Fruit fly (Drosophila melanogaster) whole organism, prepupa: ENCODE data around the gene GluRIIA.
A peak's percentile ranks its signal among the peaks of the same experiment; 100 is the strongest.

Source experiments
- CG10669 ChIP-seq: fragments of 200-800 bp; sonication (Bioruptor generic); optimal IDR thresholded peaks from 3 replicates; lab custom pipeline; 2018; ENCODE audit warnings: missing biosample characterization, mild to moderate bottlenecking, missing genetic modification characterization, moderate library complexity
- CG11762 ChIP-seq: fragments of 200-800 bp; sonication (Bioruptor generic); optimal IDR thresholded peaks from 3 replicates; lab custom pipeline; 2016; ENCODE audit warnings: missing biosample characterization, missing genetic modification characterization; ENCODE audit not compliant: insufficient read depth
- CG15336 ChIP-seq: fragments of 200-800 bp; sonication (Bioruptor generic); IDR thresholded peaks from 2 replicates; pipeline ENCODE4 v1.3.6; 2022; ENCODE audit warnings: missing biosample characterization, missing genetic modification characterization
- CG1621 ChIP-seq: fragments of 200-800 bp; sonication (Bioruptor generic); optimal IDR thresholded peaks from 3 replicates; lab custom pipeline; 2018; ENCODE audit warnings: missing biosample characterization, mild to moderate bottlenecking, missing genetic modification characterization
- CG16779 ChIP-seq: fragments of 200-800 bp; sonication (Bioruptor generic); optimal IDR thresholded peaks from 3 replicates; lab custom pipeline; 2017; ENCODE audit warnings: missing biosample characterization, mild to moderate bottlenecking, missing genetic modification characterization
- CG3032 ChIP-seq: fragments of 200-800 bp; optimal IDR thresholded peaks from 2 replicates; lab custom pipeline; 2019; ENCODE audit warnings: missing biosample characterization, mild to moderate bottlenecking, missing genetic modification characterization, moderate library complexity
- CG31627 ChIP-seq: fragments of 200-800 bp; sonication (Bioruptor generic); optimal IDR thresholded peaks from 3 replicates; lab custom pipeline; 2016; ENCODE audit warnings: missing biosample characterization, missing genetic modification characterization
- CG32006 ChIP-seq: fragments of 200-800 bp; sonication (Bioruptor generic); optimal IDR thresholded peaks from 3 replicates; lab custom pipeline; 2017; ENCODE audit warnings: missing biosample characterization, mild to moderate bottlenecking, missing genetic modification characterization
- CG34406 ChIP-seq: fragments of 200-800 bp; sonication (Bioruptor generic); optimal IDR thresholded peaks from 3 replicates; lab custom pipeline; 2016; ENCODE audit warnings: missing biosample characterization, missing genetic modification characterization
- CG3919 ChIP-seq: fragments of 200-800 bp; sonication (Bioruptor generic); optimal IDR thresholded peaks from 3 replicates; lab custom pipeline; 2016; ENCODE audit warnings: missing biosample characterization, missing genetic modification characterization
- CG4318 ChIP-seq: fragments of 200-800 bp; sonication (Bioruptor generic); optimal IDR thresholded peaks from 3 replicates; lab custom pipeline; 2017; ENCODE audit warnings: missing biosample characterization, mild to moderate bottlenecking, missing genetic modification characterization
- CG6163 ChIP-seq: fragments of 200-800 bp; sonication (Bioruptor generic); IDR thresholded peaks from 3 replicates; pipeline ENCODE4 v1.3.6; 2022; ENCODE audit warnings: missing biosample characterization, missing genetic modification characterization
- CG6792 ChIP-seq: fragments of 200-800 bp; sonication (Bioruptor generic); optimal IDR thresholded peaks from 3 replicates; lab custom pipeline; 2016; ENCODE audit warnings: missing biosample characterization, missing genetic modification characterization
- CG6808 ChIP-seq: fragments of 200-800 bp; sonication (Bioruptor generic); optimal IDR thresholded peaks from 3 replicates; lab custom pipeline; 2017; ENCODE audit warnings: missing biosample characterization, missing genetic modification characterization, mild to moderate bottlenecking, moderate library complexity, missing genetic modification reagents
- CG7368 ChIP-seq: fragments of 200-800 bp; sonication (Bioruptor generic); optimal IDR thresholded peaks from 3 replicates; lab custom pipeline; 2016; ENCODE audit warnings: missing biosample characterization, missing genetic modification characterization
- CG8119 ChIP-seq: fragments of 200-800 bp; sonication (Bioruptor generic); IDR thresholded peaks from 3 replicates; pipeline ENCODE4 v1.3.6; 2022; ENCODE audit warnings: missing biosample characterization, missing genetic modification characterization
- CG8319 ChIP-seq: fragments of 200-800 bp; sonication (Bioruptor generic); optimal IDR thresholded peaks from 3 replicates; lab custom pipeline; 2016; ENCODE audit warnings: missing biosample characterization, missing genetic modification characterization
- CG9139 ChIP-seq: fragments of 200-800 bp; sonication (Bioruptor generic); optimal IDR thresholded peaks from 3 replicates; lab custom pipeline; 2017; ENCODE audit warnings: missing biosample characterization, mild to moderate bottlenecking, missing genetic modification characterization
- Eip75B ChIP-seq: fragments of 200-800 bp; sonication (Bioruptor generic); optimal IDR thresholded peaks from 3 replicates; lab custom pipeline; 2016; ENCODE audit warnings: missing biosample characterization, missing genetic modification characterization
- Eip78C ChIP-seq: fragments of 200-800 bp; sonication (Bioruptor generic); peaks from one replicate; lab custom pipeline; 2016; ENCODE audit warnings: missing biosample characterization, missing genetic modification characterization
- Eip93F ChIP-seq: fragments of 200-800 bp; sonication (Bioruptor generic); optimal IDR thresholded peaks from 2 replicates; lab custom pipeline; 2016; ENCODE audit warnings: missing biosample characterization, mild to moderate bottlenecking, missing genetic modification characterization
- Ets21C ChIP-seq: fragments of 200-800 bp; sonication (Bioruptor generic); optimal IDR thresholded peaks from 3 replicates; lab custom pipeline; 2016; ENCODE audit warnings: missing biosample characterization, missing genetic modification characterization
- Ets96B ChIP-seq: fragments of 200-800 bp; optimal IDR thresholded peaks from 2 replicates; lab custom pipeline; 2019; ENCODE audit warnings: missing biosample characterization, mild to moderate bottlenecking, missing genetic modification characterization, moderate library complexity
- Gug ChIP-seq: fragments of 200-800 bp; sonication (Bioruptor generic); IDR thresholded peaks from 2 replicates; pipeline ENCODE4 v1.3.6; 2022; ENCODE audit warnings: missing biosample characterization, missing genetic modification characterization
- Hr39 ChIP-seq: fragments of 200-800 bp; sonication (Bioruptor generic); optimal IDR thresholded peaks from 2 replicates; lab custom pipeline; 2016; ENCODE audit warnings: missing biosample characterization, missing genetic modification characterization
- Hr4 ChIP-seq: fragments of 200-800 bp; sonication (Bioruptor generic); optimal IDR thresholded peaks from 3 replicates; lab custom pipeline; 2016; ENCODE audit warnings: missing biosample characterization, missing genetic modification characterization
- Lpt ChIP-seq: fragments of 200-800 bp; sonication (Bioruptor generic); optimal IDR thresholded peaks from 3 replicates; lab custom pipeline; 2016; ENCODE audit warnings: missing biosample characterization, missing genetic modification characterization
- Met ChIP-seq: fragments of 200-800 bp; sonication (Bioruptor generic); optimal IDR thresholded peaks from 3 replicates; lab custom pipeline; 2016; ENCODE audit warnings: missing biosample characterization, missing genetic modification characterization
- Smox ChIP-seq: fragments of 200-800 bp; sonication (Bioruptor generic); optimal IDR thresholded peaks from 3 replicates; lab custom pipeline; 2016; ENCODE audit warnings: missing biosample characterization, missing genetic modification characterization
- Sox102F ChIP-seq: fragments of 200-800 bp; sonication (Bioruptor generic); optimal IDR thresholded peaks from 2 replicates; lab custom pipeline; 2016; ENCODE audit warnings: missing biosample characterization, mild to moderate bottlenecking, missing genetic modification characterization
- Sox15 ChIP-seq: fragments of 200-800 bp; sonication (Bioruptor generic); optimal IDR thresholded peaks from 3 replicates; lab custom pipeline; 2016; ENCODE audit warnings: missing biosample characterization, missing genetic modification characterization
- acj6 ChIP-seq: fragments of 200-800 bp; sonication (Bioruptor generic); optimal IDR thresholded peaks from 3 replicates; lab custom pipeline; 2016; ENCODE audit warnings: missing biosample characterization, missing genetic modification characterization
- cyc ChIP-seq: fragments of 200-800 bp; sonication (Bioruptor generic); optimal IDR thresholded peaks from 3 replicates; lab custom pipeline; 2016; ENCODE audit warnings: missing biosample characterization, missing genetic modification characterization
- dac ChIP-seq: fragments of 200-800 bp; sonication (Bioruptor generic); optimal IDR thresholded peaks from 2 replicates; lab custom pipeline; 2017; ENCODE audit warnings: missing biosample characterization, mild to moderate bottlenecking, missing genetic modification characterization
- dsx ChIP-seq: fragments of 200-800 bp; optimal IDR thresholded peaks from 3 replicates; lab custom pipeline; 2019; ENCODE audit warnings: missing biosample characterization, mild to moderate bottlenecking, missing genetic modification characterization, moderate library complexity; ENCODE audit not compliant: poor library complexity, severe bottlenecking
- esn ChIP-seq: fragments of 200-800 bp; sonication (Bioruptor generic); optimal IDR thresholded peaks from 2 replicates; lab custom pipeline; 2016; ENCODE audit warnings: missing biosample characterization, mild to moderate bottlenecking, missing genetic modification characterization, moderate library complexity
- fd59A ChIP-seq: fragments of 200-800 bp; sonication (Bioruptor generic); optimal IDR thresholded peaks from 2 replicates; lab custom pipeline; 2017; ENCODE audit warnings: missing biosample characterization, mild to moderate bottlenecking, missing genetic modification characterization, missing genetic modification reagents
- fd85E ChIP-seq: fragments of 200-800 bp; sonication (Bioruptor generic); optimal IDR thresholded peaks from 3 replicates; lab custom pipeline; 2016; ENCODE audit warnings: missing biosample characterization, missing genetic modification characterization
- fkh ChIP-seq: fragments of 200-800 bp; sonication (Bioruptor generic); optimal IDR thresholded peaks from 3 replicates; lab custom pipeline; 2017; ENCODE audit warnings: missing biosample characterization, mild to moderate bottlenecking, missing genetic modification characterization, moderate library complexity
- lz ChIP-seq: fragments of 200-800 bp; sonication (Bioruptor generic); optimal IDR thresholded peaks from 3 replicates; lab custom pipeline; 2016; ENCODE audit warnings: missing biosample characterization, missing genetic modification characterization
- ss ChIP-seq, 2 experiments: fragments of 200-800 bp; sonication (Bioruptor generic); optimal IDR thresholded peaks; 2 replicates in 1 of 2; 3 replicates in 1 of 2; lab custom pipeline; 2017 to 2018; ENCODE audit warnings: mild to moderate bottlenecking in 2 of 2, missing biosample characterization in 2 of 2, missing genetic modification characterization in 2 of 2, moderate library complexity in 1 of 2
- svp ChIP-seq: fragments of 200-800 bp; sonication (Bioruptor generic); peaks from one replicate; lab custom pipeline; 2016; ENCODE audit warnings: missing biosample characterization, missing genetic modification characterization
- topi ChIP-seq: fragments of 200-800 bp; sonication (Bioruptor generic); optimal IDR thresholded peaks from 3 replicates; lab custom pipeline; 2016; ENCODE audit warnings: missing biosample characterization, missing genetic modification characterization
- vri ChIP-seq: fragments of 200-800 bp; sonication (Bioruptor generic); optimal IDR thresholded peaks from 3 replicates; lab custom pipeline; 2016; ENCODE audit warnings: missing biosample characterization, mild to moderate bottlenecking, missing genetic modification characterization

GluRIIA gene

DNA sequence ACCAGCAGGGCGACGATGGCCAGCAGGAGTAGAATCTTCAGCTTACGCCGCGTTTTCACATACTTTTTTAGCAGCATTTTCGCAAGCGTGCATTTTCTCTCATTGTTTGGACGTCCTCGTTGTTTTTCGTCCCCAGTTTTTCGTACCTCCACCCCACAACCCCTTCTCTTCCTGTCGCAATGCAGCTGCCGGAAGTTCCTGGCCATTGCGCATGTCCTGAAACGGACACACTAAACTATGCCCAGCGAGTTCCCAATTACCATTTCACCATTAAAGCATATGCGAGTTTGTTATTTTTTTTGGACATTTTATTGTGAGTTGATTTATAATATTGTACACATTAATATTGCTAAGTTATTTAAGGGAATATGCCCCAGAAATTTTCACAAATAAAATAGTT is 15.8 kb upstream of the GluRIIA start, which contains the start of gene CG14015:
CG14015 (minus strand) TSS at position 163 of the 400 bp plus-strand sequence.
- no peak for TF ChIP-seq CG9139 (GFP tag; lab: Kevin White, UChicago)

DNA sequence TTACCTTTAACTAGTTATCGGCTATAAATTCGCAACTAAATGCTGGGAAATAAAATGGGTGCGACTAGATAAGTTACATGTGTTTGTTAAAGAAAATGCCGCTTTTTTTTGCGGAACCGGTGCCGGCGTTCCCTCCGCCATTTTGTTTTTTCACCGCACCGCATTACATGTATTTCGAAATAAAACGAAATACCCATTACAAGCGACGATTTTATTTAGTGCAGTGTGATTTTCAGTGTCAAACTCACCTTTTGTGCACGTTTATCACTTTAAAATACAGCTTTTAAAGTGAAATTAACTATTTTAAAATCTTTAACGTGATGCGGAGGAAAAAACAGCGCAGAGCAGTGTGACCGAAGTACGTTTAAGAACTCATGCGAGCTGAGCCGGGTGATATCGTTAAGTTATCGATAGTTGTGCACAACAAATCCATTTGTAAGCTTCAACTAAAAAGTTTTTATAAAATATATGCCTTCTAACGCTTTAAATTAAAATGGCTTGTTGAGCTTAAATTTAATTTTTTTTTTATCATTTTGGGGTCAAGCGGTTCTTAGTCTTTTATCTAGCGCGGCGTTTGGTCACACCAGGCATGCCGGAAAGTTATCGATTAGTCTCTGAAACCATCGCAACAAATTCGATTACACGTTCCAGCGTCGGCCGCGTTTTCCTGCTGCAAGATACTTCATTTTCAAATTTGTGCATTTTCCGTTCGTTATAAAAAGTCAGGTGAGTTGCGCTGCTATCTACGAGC is 12.8 kb upstream of the GluRIIA start, which contains the start of the genes Hel25E and Lam:
Hel25E (minus strand) TSS at position 380 of the 751 bp plus-strand sequence.
Lam (plus strand) TSS at position 546 of the 751 bp plus-strand sequence.
- TF ChIP-seq CG3032 (peak; percentile 10), CG15336 (GFP tag; lab: Robert Waterston, UW) (0 out of 2 replicates have a peak, but pooled peaks have one; percentile 9), dsx (GFP tag; lab: Kevin White, UChicago) (no peak)
- TF ChIP-seq, all 60 proteins: peak for 2

DNA sequence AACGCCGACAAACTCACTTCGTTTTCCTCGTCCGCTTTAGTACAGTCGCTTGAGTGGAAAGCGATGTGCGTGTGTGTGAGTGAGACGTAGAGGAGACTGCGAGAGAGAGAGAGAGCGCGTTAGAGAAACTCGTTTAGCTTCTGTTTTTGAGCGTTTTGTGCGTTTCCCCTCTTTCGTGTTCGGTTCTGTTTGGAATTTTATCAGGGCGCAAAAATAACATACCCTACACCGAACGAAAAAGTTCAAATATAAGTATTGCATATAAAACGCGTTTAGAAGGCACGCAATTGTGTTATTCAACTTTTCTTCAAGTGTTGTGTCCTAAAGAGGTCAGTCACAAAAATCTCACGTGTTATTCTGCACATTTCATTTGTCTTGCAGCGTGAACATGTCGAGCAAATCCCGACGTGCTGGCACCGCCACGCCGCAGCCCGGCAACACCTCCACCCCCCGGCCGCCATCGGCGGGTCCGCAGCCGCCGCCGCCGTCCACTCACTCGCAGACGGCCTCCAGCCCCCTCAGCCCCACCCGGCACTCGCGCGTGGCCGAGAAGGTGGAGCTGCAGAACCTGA is 11.8 kb upstream of the GluRIIA start:
- no peak for TF ChIP-seq CG1621
- TF ChIP-seq topi, result peak; percentile 3
- TF ChIP-seq Sox15 (GFP tag; lab: Kevin White, UChicago), result no peak
- TF ChIP-seq fkh (GFP tag; lab: Kevin White, UChicago), result no peak
- peak; percentile 11 for TF ChIP-seq Ets96B (tag; lab: Kevin White, UChicago)
- TF ChIP-seq Ets21C (GFP tag; lab: Kevin White, UChicago), result no peak
- TF ChIP-seq fd85E (GFP tag; lab: Kevin White, UChicago), result no peak
- peak; percentile 64; the same call in 2 of the 3 replicates for TF ChIP-seq CG8119 (GFP tag; lab: Robert Waterston, UW)
- TF ChIP-seq Eip78C (GFP tag; lab: Kevin White, UChicago), result peak; percentile 73
- peak; percentile 33 for TF ChIP-seq cyc (GFP tag; lab: Kevin White, UChicago)
- TF ChIP-seq lz (GFP tag; lab: Kevin White, UChicago), result peak; percentile 28
- no peak for TF ChIP-seq Hr4 (GFP tag; lab: Kevin White, UChicago)
- no peak for TF ChIP-seq Sox102F (GFP tag; lab: Kevin White, UChicago)
- no peak for TF ChIP-seq CG8319
- TF ChIP-seq CG6808 (GFP tag; lab: Kevin White, UChicago), result no peak
- peak; percentile 8 for TF ChIP-seq CG11762
- TF ChIP-seq CG6792, result peak; percentile 21
- no peak for TF ChIP-seq CG4318
- TF ChIP-seq Eip93F (GFP tag; lab: Kevin White, UChicago), result no peak
- TF ChIP-seq CG7368 (GFP tag; lab: Kevin White, UChicago), result no peak
- TF ChIP-seq Lpt (GFP tag; lab: Kevin White, UChicago), result peak; percentile 42
- TF ChIP-seq CG32006 (GFP tag; lab: Kevin White, UChicago), result no peak
- TF ChIP-seq CG15336 (GFP tag; lab: Robert Waterston, UW), result peak; percentile 65
- TF ChIP-seq esn (GFP tag; lab: Kevin White, UChicago), result peak; percentile 24
- TF ChIP-seq fd59A (GFP tag; lab: Kevin White, UChicago), result no peak
- no peak for TF ChIP-seq dsx (GFP tag; lab: Kevin White, UChicago)
- TF ChIP-seq Eip75B (GFP tag; lab: Kevin White, UChicago), result peak; percentile 51
- TF ChIP-seq Gug, result peak; percentile 34; the same call in 1 of the 2 replicates
- TF ChIP-seq CG34406 (GFP tag; lab: Kevin White, UChicago), result no peak
- peak; percentile 55; the same call in 1 of the 3 replicates for TF ChIP-seq CG6163 (GFP tag; lab: Robert Waterston, UW)
- TF ChIP-seq dac (GFP tag; lab: Kevin White, UChicago), result peak; percentile 17
- no peak for TF ChIP-seq CG3919 (GFP tag; lab: Kevin White, UChicago)
- peak; percentile 13 for TF ChIP-seq CG31627
- TF ChIP-seq Hr39 (GFP tag; lab: Kevin White, UChicago), result peak; percentile 32
- no peak for TF ChIP-seq CG16779 (tag; lab: Kevin White, UChicago)
- peak; percentile 54 for TF ChIP-seq svp (GFP tag; lab: Kevin White, UChicago)
- no peak for TF ChIP-seq vri (GFP tag; lab: Kevin White, UChicago)
- peak; percentile 27 for TF ChIP-seq Smox (GFP tag; lab: Kevin White, UChicago)
- no peak for TF ChIP-seq Met
- no peak for TF ChIP-seq acj6 (GFP tag; lab: Kevin White, UChicago)
- no peak for TF ChIP-seq CG10669 (GFP tag; lab: Kevin White, UChicago)
- peak in 1 of 2 experiments; percentile 43 for TF ChIP-seq ss (GFP tag; optimal IDR thresholded peaks at IDR 0.05; lab: Kevin White, UChicago)
